Fruit fly (Drosophila melanogaster) whole organism, embryonic: ENCODE results near the gene Teh1.

Source experiments
- Awh ChIP-seq: fragments of 200-800 bp; sonication (Bioruptor generic); IDR thresholded peaks from 2 replicates; pipeline ENCODE4, ENCODE4 v1.3.6; 2022; ENCODE audit warnings: missing biosample characterization, missing genetic modification characterization
- B-H1 ChIP-seq: fragments of 200-800 bp; sonication (Bioruptor generic); IDR thresholded peaks from 3 replicates; pipeline ENCODE4 v1.3.6; 2022; ENCODE audit warnings: missing biosample characterization, missing genetic modification characterization
- CG10543 ChIP-seq: fragments of 200-800 bp; sonication (Bioruptor generic); optimal IDR thresholded peaks from 3 replicates; lab custom pipeline; 2017; ENCODE audit warnings: missing biosample characterization, mild to moderate bottlenecking, missing genetic modification characterization, moderate library complexity
- CG12104 ChIP-seq: fragments of 200-800 bp; sonication (Bioruptor generic); optimal IDR thresholded peaks from 3 replicates; lab custom pipeline; 2016; ENCODE audit warnings: missing biosample characterization, missing genetic modification characterization
- CG12236 ChIP-seq: fragments of 200-800 bp; sonication (Bioruptor generic); optimal IDR thresholded peaks from 2 replicates; lab custom pipeline; 2016; ENCODE audit warnings: missing biosample characterization, missing genetic modification characterization
- CG12659 ChIP-seq: fragments of 200-800 bp; sonication (Bioruptor generic); optimal IDR thresholded peaks from 3 replicates; lab custom pipeline; 2017; ENCODE audit warnings: mild to moderate bottlenecking, missing biosample characterization, missing genetic modification reagents, missing genetic modification characterization
- CG13123 ChIP-seq: fragments of 200-800 bp; sonication (Bioruptor generic); optimal IDR thresholded peaks from 2 replicates; lab custom pipeline; 2016; ENCODE audit warnings: missing biosample characterization, missing genetic modification characterization
- CG14050 ChIP-seq: fragments of 200-800 bp; sonication (Bioruptor generic); IDR thresholded peaks from 3 replicates; pipeline ENCODE4 v1.3.6; 2022; ENCODE audit warnings: missing biosample characterization, missing genetic modification characterization
- CG16815 ChIP-seq: fragments of 200-800 bp; sonication (Bioruptor generic); optimal IDR thresholded peaks from 3 replicates; lab custom pipeline; 2017; ENCODE audit warnings: missing biosample characterization, mild to moderate bottlenecking, missing genetic modification characterization
- CG17385 ChIP-seq: fragments of 200-800 bp; sonication (Bioruptor generic); optimal IDR thresholded peaks from 3 replicates; lab custom pipeline; 2018; ENCODE audit warnings: missing biosample characterization, mild to moderate bottlenecking, missing genetic modification characterization
- CG17829 ChIP-seq: fragments of 200-800 bp; optimal IDR thresholded peaks from 2 replicates; lab custom pipeline; 2019; ENCODE audit warnings: missing biosample characterization, mild to moderate bottlenecking, missing genetic modification characterization, moderate library complexity
- CG18619 ChIP-seq: fragments of 200-800 bp; sonication (Bioruptor generic); optimal IDR thresholded peaks from 3 replicates; lab custom pipeline; 2017; ENCODE audit warnings: missing biosample characterization, mild to moderate bottlenecking, missing genetic modification characterization
- CG4360 ChIP-seq: fragments of 200-800 bp; sonication (Bioruptor generic); IDR thresholded peaks from 2 replicates; pipeline ENCODE4 v1.3.6; 2022; ENCODE audit warnings: missing biosample characterization, missing genetic modification characterization
- CG6175 ChIP-seq: fragments of 200-800 bp; sonication (Bioruptor generic); IDR thresholded peaks from 3 replicates; pipeline ENCODE4 v1.3.6; 2022; ENCODE audit warnings: missing biosample characterization, missing genetic modification characterization
- CG6689 ChIP-seq: fragments of 200-800 bp; sonication (Bioruptor generic); IDR thresholded peaks from 2 replicates; pipeline ENCODE4 v1.3.6; 2022; ENCODE audit warnings: missing biosample characterization, missing genetic modification characterization
- CG7786 ChIP-seq: fragments of 200-800 bp; sonication (Bioruptor generic); optimal IDR thresholded peaks from 2 replicates; lab custom pipeline; 2016; ENCODE audit warnings: missing biosample characterization, missing genetic modification characterization
- CG7963 ChIP-seq: fragments of 200-800 bp; sonication (Bioruptor generic); IDR thresholded peaks from 3 replicates; pipeline ENCODE4 v1.3.6; 2022; ENCODE audit warnings: missing biosample characterization, missing genetic modification characterization; ENCODE audit not compliant: partially characterized antibody
- CHES-1-like ChIP-seq: fragments of 200-800 bp; sonication (Bioruptor generic); optimal IDR thresholded peaks from 2 replicates; lab custom pipeline; 2016; ENCODE audit warnings: missing biosample characterization, missing genetic modification characterization
- D19B ChIP-seq: fragments of 200-800 bp; sonication (Bioruptor generic); optimal IDR thresholded peaks from 2 replicates; lab custom pipeline; 2017; ENCODE audit warnings: missing biosample characterization, mild to moderate bottlenecking, missing genetic modification characterization
- Ets65A ChIP-seq: fragments of 200-800 bp; sonication (Bioruptor generic); peaks from one replicate; lab custom pipeline; 2016; ENCODE audit warnings: missing biosample characterization, missing genetic modification characterization
- Gsc ChIP-seq: fragments of 200-800 bp; sonication (Bioruptor generic); IDR thresholded peaks from 2 replicates; pipeline ENCODE4 v1.3.6; 2022; ENCODE audit warnings: missing biosample characterization, missing genetic modification characterization
- HHEX ChIP-seq: fragments of 200-800 bp; sonication (Bioruptor generic); optimal IDR thresholded peaks from 3 replicates; lab custom pipeline; 2017; ENCODE audit warnings: missing biosample characterization, mild to moderate bottlenecking, missing genetic modification characterization, missing genetic modification reagents
- HLH3B ChIP-seq: fragments of 200-800 bp; sonication (Bioruptor generic); IDR thresholded peaks from 2 replicates; pipeline ENCODE4 v1.3.6; 2022; ENCODE audit warnings: missing biosample characterization, missing genetic modification characterization
- Hmr ChIP-seq: fragments of 200-800 bp; sonication (Bioruptor generic); optimal IDR thresholded peaks from 3 replicates; lab custom pipeline; 2017; ENCODE audit warnings: mild to moderate bottlenecking, missing biosample characterization, missing genetic modification reagents, missing genetic modification characterization
- Hr3 ChIP-seq: fragments of 200-800 bp; sonication (Bioruptor generic); optimal IDR thresholded peaks from 3 replicates; lab custom pipeline; 2016; ENCODE audit warnings: missing biosample characterization, missing genetic modification characterization
- Meics ChIP-seq: fragments of 200-800 bp; sonication (Bioruptor generic); optimal IDR thresholded peaks from 2 replicates; lab custom pipeline; 2017; ENCODE audit warnings: missing biosample characterization, mild to moderate bottlenecking, missing genetic modification characterization
- Myb ChIP-seq: fragments of 200-800 bp; sonication (Bioruptor generic); optimal IDR thresholded peaks from 2 replicates; lab custom pipeline; 2016; ENCODE audit warnings: missing biosample characterization, missing genetic modification characterization
- Xbp1 ChIP-seq: fragments of 200-800 bp; sonication (Bioruptor generic); optimal IDR thresholded peaks from 3 replicates; lab custom pipeline; 2016; ENCODE audit warnings: missing biosample characterization, mild to moderate bottlenecking, missing genetic modification characterization
- ap ChIP-seq: fragments of 200-800 bp; sonication (Bioruptor generic); IDR thresholded peaks from 2 replicates; pipeline ENCODE4 v1.3.6; 2022; ENCODE audit warnings: missing biosample characterization, missing genetic modification characterization
- ash1 ChIP-seq: fragments of 200-800 bp; sonication (Bioruptor generic); optimal IDR thresholded peaks from 2 replicates; lab custom pipeline; 2018; ENCODE audit warnings: missing biosample characterization, mild to moderate bottlenecking, missing genetic modification characterization
- bowl ChIP-seq: fragments of 200-800 bp; sonication (Bioruptor generic); IDR thresholded peaks from 2 replicates; pipeline ENCODE4 v1.3.6; 2022; ENCODE audit warnings: missing biosample characterization, missing genetic modification characterization
- caup ChIP-seq: fragments of 200-800 bp; sonication (Bioruptor generic); optimal IDR thresholded peaks from 3 replicates; lab custom pipeline; 2017; ENCODE audit warnings: missing biosample characterization, mild to moderate bottlenecking, missing genetic modification characterization, moderate library complexity; ENCODE audit not compliant: severe bottlenecking
- chinmo ChIP-seq: fragments of 200-800 bp; sonication (Bioruptor generic); IDR thresholded peaks from 4 replicates; pipeline ENCODE4 v1.3.6; 2022; ENCODE audit warnings: missing biosample characterization, missing genetic modification characterization; ENCODE audit not compliant: partially characterized antibody
- dm ChIP-seq: fragments of 200-800 bp; sonication (Bioruptor generic); optimal IDR thresholded peaks from 3 replicates; lab custom pipeline; 2016; ENCODE audit warnings: missing biosample characterization, missing genetic modification characterization
- dpn ChIP-seq, 2 experiments: fragments of 200-800 bp; sonication (Bioruptor generic); optimal IDR thresholded peaks; 3 replicates each; lab custom pipeline; 2016; ENCODE audit warnings: missing biosample characterization in 2 of 2, missing genetic modification characterization in 2 of 2
- en ChIP-seq: fragments of 200-800 bp; sonication (Bioruptor generic); optimal IDR thresholded peaks from 2 replicates; lab custom pipeline; 2016; ENCODE audit warnings: missing biosample characterization, missing genetic modification characterization
- esg ChIP-seq: fragments of 200-800 bp; sonication (Bioruptor generic); conservative IDR thresholded peaks from 2 replicates; pipeline ENCODE4 v1.3.6; 2022; ENCODE audit warnings: missing biosample characterization, missing genetic modification characterization
- eve ChIP-seq, 2 experiments: fragments of >200 bp; optimal IDR thresholded peaks; 2 replicates each; lab custom pipeline; 2017; ENCODE audit warnings: missing biosample characterization in 2 of 2, missing genetic modification characterization in 2 of 2
- gcm ChIP-seq: fragments of 200-800 bp; sonication (Bioruptor generic); optimal IDR thresholded peaks from 2 replicates; lab custom pipeline; 2019; ENCODE audit warnings: missing biosample characterization, mild to moderate bottlenecking, missing genetic modification characterization, moderate library complexity
- kah ChIP-seq: fragments of 200-800 bp; sonication (Bioruptor generic); optimal IDR thresholded peaks from 2 replicates; lab custom pipeline; 2018; ENCODE audit warnings: missing biosample characterization, mild to moderate bottlenecking, missing genetic modification characterization
- onecut ChIP-seq: fragments of 200-800 bp; sonication (Bioruptor generic); IDR thresholded peaks from 2 replicates; pipeline ENCODE4 v1.3.6; 2022; ENCODE audit warnings: missing biosample characterization, missing genetic modification characterization
- pfk ChIP-seq: fragments of 200-800 bp; sonication (Bioruptor generic); optimal IDR thresholded peaks from 2 replicates; lab custom pipeline; 2018; ENCODE audit warnings: missing biosample characterization, mild to moderate bottlenecking, missing genetic modification characterization, moderate library complexity
- pnt ChIP-seq: fragments of 200-800 bp; sonication (Bioruptor generic); optimal IDR thresholded peaks from 3 replicates; lab custom pipeline; 2016; ENCODE audit warnings: missing biosample characterization, missing genetic modification characterization
- ranshi ChIP-seq: fragments of 200-800 bp; sonication (Bioruptor generic); IDR thresholded peaks from 2 replicates; pipeline ENCODE4 v1.3.6; 2022; ENCODE audit warnings: missing biosample characterization, missing genetic modification characterization
- so ChIP-seq: fragments of 200-800 bp; sonication (Bioruptor generic); IDR thresholded peaks from 3 replicates; pipeline ENCODE4 v1.3.6; 2022; ENCODE audit warnings: missing biosample characterization, missing genetic modification characterization
- sqz ChIP-seq: fragments of 200-800 bp; sonication (Bioruptor generic); optimal IDR thresholded peaks from 3 replicates; lab custom pipeline; 2018; ENCODE audit warnings: missing biosample characterization, mild to moderate bottlenecking, missing genetic modification characterization
- sug ChIP-seq: fragments of 200-800 bp; optimal IDR thresholded peaks from 2 replicates; lab custom pipeline; 2019; ENCODE audit warnings: missing biosample characterization, mild to moderate bottlenecking, missing genetic modification characterization, moderate library complexity
- tll ChIP-seq, 2 experiments: fragments of 200-800 bp in 1 of 2; fragments of >200 bp in 1 of 2; sonication (Bioruptor generic) in 1 of 2; optimal IDR thresholded peaks; 2 replicates each; lab custom pipeline; 2017 to 2019; ENCODE audit warnings: missing biosample characterization in 2 of 2, missing genetic modification characterization in 2 of 2, mild to moderate bottlenecking in 1 of 2, moderate library complexity in 1 of 2
- wor ChIP-seq: fragments of 200-800 bp; sonication (Bioruptor generic); IDR thresholded peaks from 2 replicates; pipeline ENCODE4 v1.3.6; 2022; ENCODE audit warnings: missing biosample characterization, missing genetic modification characterization
- yki ChIP-seq: fragments of >200 bp; optimal IDR thresholded peaks from 3 replicates; lab custom pipeline; 2018

Teh1 gene

DNA sequence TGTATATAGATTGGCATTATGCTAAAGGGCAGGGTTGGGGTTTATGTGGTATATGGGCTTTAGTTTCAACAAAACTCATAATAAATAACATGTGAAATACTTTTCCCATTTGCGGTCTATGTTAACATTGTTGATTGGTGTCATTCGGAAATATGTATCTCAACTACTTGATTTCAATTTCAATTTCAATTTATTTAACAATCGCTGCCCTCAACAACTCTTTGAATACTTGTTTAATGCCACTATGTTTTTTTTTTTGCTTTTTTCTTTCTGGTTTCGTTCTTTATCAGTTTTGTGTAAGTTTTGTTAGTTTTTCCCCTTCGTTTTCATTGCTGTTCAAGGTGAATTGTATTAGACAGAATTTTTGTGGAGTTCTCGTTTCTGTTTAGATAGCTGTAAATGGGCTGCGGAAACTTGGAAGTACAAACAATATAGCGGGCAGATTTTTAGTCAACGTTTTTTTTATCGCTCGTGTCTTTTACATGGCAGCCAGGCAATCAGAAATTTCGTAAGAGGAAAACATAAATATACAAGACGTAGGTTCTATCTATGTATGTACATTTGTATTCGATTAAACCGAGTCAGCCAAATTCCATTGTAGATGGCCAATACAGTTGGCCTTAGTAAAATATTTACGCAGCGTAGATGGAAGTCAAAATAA, 24.2 kb upstream of the Teh1 start (continued):
- TF ChIP-seq CG12659 (GFP tag; lab: Kevin White, UChicago) (no peak), Ets65A (GFP tag; lab: Kevin White, UChicago) (no peak), Awh (0 out of 2 replicates have a peak, but pooled peaks have one; percentile 18), CG7963 (no peak), Hr3 (GFP tag; lab: Kevin White, UChicago) (no peak), sug (peak; percentile 24), gcm (no peak), CG7786 (GFP tag; lab: Kevin White, UChicago) (no peak), ap (GFP tag; lab: Robert Waterston, UW) (no peak), CHES-1-like (GFP tag; lab: Kevin White, UChicago) (peak; percentile 1)

DNA sequence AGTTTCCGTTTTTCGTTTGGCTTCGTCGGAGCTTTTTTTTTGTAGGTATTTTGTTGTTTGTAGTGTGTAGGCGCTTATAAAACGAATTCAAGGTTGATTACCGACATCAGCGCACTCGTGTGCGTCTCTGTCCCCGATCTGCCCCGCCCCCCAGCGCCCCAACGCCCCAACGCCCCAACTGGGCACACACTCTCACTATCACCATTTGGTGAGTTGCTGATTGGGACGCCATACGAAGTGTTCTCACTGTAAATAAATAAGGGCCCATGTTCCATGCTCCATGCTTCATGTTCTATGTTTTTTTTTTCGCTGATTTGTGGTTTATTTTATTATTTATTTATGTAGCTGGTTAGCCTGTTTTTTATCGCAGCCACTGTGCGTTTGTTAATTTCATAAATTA, 23.6 kb upstream of the Teh1 start:
- TF ChIP-seq so (GFP tag; lab: Robert Waterston, UW), result 0 out of 3 replicates have a peak, but pooled peaks have one; percentile 60
- peak; percentile 6 for TF ChIP-seq HHEX (GFP tag; lab: Kevin White, UChicago)
- TF ChIP-seq CG12236 (GFP tag; lab: Kevin White, UChicago), result no peak
- no peak for TF ChIP-seq CG17385
- TF ChIP-seq CG12104 (GFP tag; lab: Kevin White, UChicago), result no peak
- no peak for TF ChIP-seq CG18619 (GFP tag; lab: Kevin White, UChicago)
- no peak for TF ChIP-seq ash1 (GFP tag; lab: Kevin White, UChicago)
- TF ChIP-seq Hmr (GFP tag; lab: Kevin White, UChicago), result peak; percentile 27
- TF ChIP-seq caup, result peak; percentile 62
- TF ChIP-seq CG10543 (GFP tag; lab: Kevin White, UChicago), result peak; percentile 86
- TF ChIP-seq dpn (GFP tag; optimal IDR thresholded peaks at IDR 0.05; lab: Kevin White, UChicago), result no peak
- peak; percentile 27 for TF ChIP-seq Meics (GFP tag; lab: Kevin White, UChicago)
- no peak for TF ChIP-seq Gsc (GFP tag; lab: Robert Waterston, UW)
- no peak for TF ChIP-seq tll (GFP tag; optimal IDR thresholded peaks at IDR 0.05; lab: Kevin White, UChicago)
- peak; percentile 93; the same call in 3 of the 4 replicates for TF ChIP-seq chinmo
- TF ChIP-seq esg (GFP tag; lab: Robert Waterston, UW), result no peak
- TF ChIP-seq en, result no peak
- TF ChIP-seq sqz (GFP tag; lab: Kevin White, UChicago), result peak; percentile 6
- no peak for TF ChIP-seq onecut (GFP tag; lab: Robert Waterston, UW)
- TF ChIP-seq Myb (GFP tag; lab: Kevin White, UChicago), result no peak
- no peak for TF ChIP-seq CG4360
- TF ChIP-seq CG14050 (GFP tag; lab: Robert Waterston, UW), result 0 out of 3 replicates have a peak, but pooled peaks have one; percentile 10
- TF ChIP-seq pnt (GFP tag; lab: Kevin White, UChicago), result no peak
- TF ChIP-seq CG16815 (GFP tag; lab: Kevin White, UChicago), result no peak
- no peak for TF ChIP-seq wor (GFP tag; lab: Robert Waterston, UW)
- no peak for TF ChIP-seq dm (GFP tag; lab: Kevin White, UChicago)
- no peak for TF ChIP-seq CG17829 (tag; lab: Kevin White, UChicago)
- no peak for TF ChIP-seq kah (GFP tag; lab: Kevin White, UChicago)
- TF ChIP-seq CG6175 (GFP tag; lab: Robert Waterston, UW), result peak; percentile 58; the same call in 1 of the 3 replicates
- no peak for TF ChIP-seq bowl (GFP tag; lab: Robert Waterston, UW)
- TF ChIP-seq yki (lab: Kevin White, UChicago), result no peak
- no peak for TF ChIP-seq B-H1 (GFP tag; lab: Robert Waterston, UW)
- TF ChIP-seq CG6689 (GFP tag; lab: Robert Waterston, UW), result no peak
- peak; percentile 7 for TF ChIP-seq D19B (GFP tag; lab: Kevin White, UChicago)
- TF ChIP-seq eve (GFP tag; optimal IDR thresholded peaks at IDR 0.05; lab: Kevin White, UChicago), result no peak
- no peak for TF ChIP-seq CG13123 (GFP tag; lab: Kevin White, UChicago)
- peak; percentile 43; the same call in 1 of the 2 replicates for TF ChIP-seq ranshi (GFP tag; lab: Robert Waterston, UW)
- no peak for TF ChIP-seq Xbp1 (GFP tag; lab: Kevin White, UChicago)
- TF ChIP-seq pfk, result no peak
- TF ChIP-seq HLH3B (GFP tag; lab: Robert Waterston, UW), result 0 out of 2 replicates have a peak, but pooled peaks have one; percentile 26
